Worm (Caenorhabditis elegans): ENCODE data around the gene hpl-1.

ce11 chrX:13227778-13228177 is 17.4 kb upstream of the hpl-1 start:
- no peak for TF ChIP-seq hmbx-1 (tag; optimal IDR thresholded peaks at IDR 0.05)
- TF ChIP-seq ama-1 (optimal IDR thresholded peaks at IDR 0.05), result no peak
- no peak for TF ChIP-seq hnd-1 (tag; optimal IDR thresholded peaks at IDR 0.05)
- no peak for TF ChIP-seq ets-7 (tag; optimal IDR thresholded peaks at IDR 0.05)
- no peak for TF ChIP-seq scrt-1 (GFP tag; IDR thresholded peaks at IDR 0.05)
